Fruit fly (Drosophila melanogaster): ENCODE results near the gene Pdk1.

The Pdk1 gene

DNA sequence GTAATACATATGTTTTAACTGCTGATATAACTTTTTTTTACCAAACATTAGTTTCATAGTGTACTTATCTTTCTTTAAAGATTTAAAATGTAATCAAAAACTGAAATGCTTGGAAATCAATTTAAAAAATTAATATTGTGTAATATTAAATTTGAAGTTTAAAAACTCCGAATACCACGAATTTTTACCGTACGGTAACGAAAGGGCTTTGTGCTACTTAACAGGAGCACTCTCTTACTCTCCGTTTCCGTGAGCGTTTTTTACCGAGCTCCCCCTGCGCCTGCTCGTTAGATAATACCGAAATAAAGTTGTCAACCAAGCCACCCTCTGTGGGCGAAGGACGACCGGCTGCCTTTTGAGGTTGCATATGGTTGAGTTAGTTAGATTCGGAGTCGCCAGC lies 23.2 kb downstream of the Pdk1 start, which contains the start of the genes Dic61B and p130CAS:
TSS of gene Dic61B (minus strand) at position 101 of the 400 bp plus-strand sequence.
TSS of gene p130CAS (plus strand) at position 396 of the 400 bp plus-strand sequence.
- TF ChIP-seq noc (tag; optimal IDR thresholded peaks at IDR 0.05), result no peak

DNA sequence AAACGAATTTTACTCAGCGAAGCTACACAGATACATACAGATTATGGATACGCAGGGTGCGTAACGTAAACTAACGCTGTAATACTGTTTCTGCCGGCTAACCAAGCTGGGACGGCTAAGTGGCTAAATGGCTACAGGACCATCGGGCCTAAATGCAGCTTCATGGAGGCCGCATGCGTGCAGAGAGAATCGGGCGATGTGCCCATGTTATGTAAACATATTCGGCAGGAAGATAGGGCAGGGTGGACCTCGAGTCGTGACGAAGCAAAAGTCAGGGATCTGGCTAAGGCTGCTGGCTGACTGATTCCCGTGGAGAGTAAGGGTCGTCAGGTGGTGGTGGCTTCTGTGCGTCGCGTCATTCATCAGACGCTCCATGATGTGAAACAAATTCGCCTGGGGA lies 24.4 kb downstream of the Pdk1 start:
- TF ChIP-seq noc (tag; optimal IDR thresholded peaks at IDR 0.05), result no peak

DNA sequence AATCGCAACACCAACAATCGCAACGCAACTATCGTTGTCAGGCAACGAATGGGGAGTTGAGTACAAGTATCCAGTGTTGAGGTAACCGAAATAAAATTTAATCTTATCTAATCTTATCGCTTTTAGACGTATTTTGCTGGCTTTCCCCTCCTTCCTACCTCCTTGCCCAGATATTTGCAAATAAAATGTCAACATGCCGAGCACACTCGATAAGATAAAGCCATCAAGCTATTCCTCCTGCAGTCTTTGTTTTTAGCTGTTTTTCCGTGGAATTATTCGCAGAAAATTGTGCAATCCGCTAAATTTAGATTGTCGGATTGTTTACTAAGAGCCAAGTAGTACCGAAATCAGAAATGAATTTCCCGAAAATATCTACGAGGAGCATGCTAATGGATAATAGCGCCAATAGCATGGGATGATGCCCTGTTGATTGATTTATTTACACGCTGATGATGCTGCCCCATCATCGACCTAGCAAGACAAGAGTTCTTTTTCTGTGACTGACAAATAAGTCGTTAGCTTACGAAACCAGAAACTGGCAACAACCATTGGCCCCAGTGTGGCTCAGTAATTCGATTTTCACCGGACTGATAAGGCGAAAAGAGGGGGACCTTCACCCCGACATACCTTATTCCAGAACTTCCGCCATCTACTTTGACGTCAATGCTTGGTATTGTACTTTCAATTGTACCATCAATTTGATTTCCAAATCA lies 27.5 kb downstream of the Pdk1 start:
- peak; percentile 70 for TF ChIP-seq noc (tag; optimal IDR thresholded peaks at IDR 0.05)

DNA sequence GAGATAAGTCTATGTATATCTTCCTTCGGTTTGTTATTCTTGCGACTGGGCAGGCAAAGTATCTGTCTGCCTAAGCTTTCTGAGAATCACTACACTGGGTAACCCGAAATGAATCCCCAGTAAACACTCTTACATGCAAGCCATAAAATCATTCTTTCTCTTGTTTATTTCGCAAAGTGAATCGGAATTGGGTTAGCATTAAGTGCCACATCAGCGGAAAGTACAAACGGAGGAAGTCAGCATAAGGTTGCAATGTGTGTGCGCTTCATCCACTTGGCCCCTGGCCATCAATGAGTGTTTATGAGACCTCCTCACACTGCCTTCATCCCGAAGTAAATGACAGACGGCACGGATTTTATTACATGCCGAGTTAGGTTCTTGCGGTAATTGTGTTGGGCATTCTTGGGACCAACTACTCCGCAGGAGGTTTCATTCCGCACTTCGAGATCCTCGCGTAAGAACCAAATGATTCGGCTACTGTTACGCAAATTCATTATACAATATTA lies 28.5 kb downstream of the Pdk1 start:
- TF ChIP-seq noc (tag; optimal IDR thresholded peaks at IDR 0.05), result no peak

dm6 chr3L:159406-160084 lies 30.3 kb downstream of the Pdk1 start:
- TF ChIP-seq noc (tag; optimal IDR thresholded peaks at IDR 0.05), result no peak

- peak; percentile 32 for TF ChIP-seq noc (tag; optimal IDR thresholded peaks at IDR 0.05)
Observed at dm6 chr3L:160446-161094, 31.3 kb downstream of the Pdk1 start.

DNA sequence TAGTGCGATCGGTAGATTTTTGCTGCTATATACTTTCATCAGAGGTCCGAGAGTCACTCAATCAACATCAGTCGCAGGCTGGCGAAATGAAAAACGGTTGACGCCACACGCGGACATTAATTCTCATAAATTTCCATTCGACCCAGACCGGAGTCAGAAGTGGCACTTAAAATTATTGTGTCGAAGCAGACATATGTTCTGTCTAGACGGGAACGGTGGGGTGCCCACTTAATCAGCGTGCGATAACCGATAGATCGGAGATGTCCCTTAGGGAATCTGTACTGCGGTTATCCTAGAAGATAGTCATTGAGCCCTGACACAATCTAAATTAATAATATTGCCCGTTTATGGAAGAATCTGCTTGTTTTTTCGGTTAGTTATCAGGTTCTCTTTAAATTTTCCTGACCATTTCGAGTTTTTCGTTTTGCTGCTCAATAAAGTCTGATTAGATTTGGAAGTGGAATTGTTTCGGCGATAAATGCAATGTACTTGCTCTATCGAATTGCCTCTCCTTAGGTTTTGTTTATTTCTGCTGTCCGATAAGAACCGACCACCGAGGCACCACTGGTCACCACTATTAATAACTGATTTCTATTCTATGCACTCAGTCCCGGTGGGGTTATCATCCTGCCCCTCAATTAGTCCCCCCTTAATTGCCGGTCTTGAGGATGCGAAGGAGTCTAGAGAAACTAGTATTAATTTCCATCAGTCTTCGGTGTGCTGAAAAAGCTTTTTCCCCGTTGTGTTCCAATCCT lies 32.8 kb downstream of the Pdk1 start:
- TF ChIP-seq noc (tag; optimal IDR thresholded peaks at IDR 0.05), result no peak

dm6 chr3L:165981-166788 lies 36.9 kb downstream of the Pdk1 start:
- TF ChIP-seq noc (tag; optimal IDR thresholded peaks at IDR 0.05), result no peak

DNA sequence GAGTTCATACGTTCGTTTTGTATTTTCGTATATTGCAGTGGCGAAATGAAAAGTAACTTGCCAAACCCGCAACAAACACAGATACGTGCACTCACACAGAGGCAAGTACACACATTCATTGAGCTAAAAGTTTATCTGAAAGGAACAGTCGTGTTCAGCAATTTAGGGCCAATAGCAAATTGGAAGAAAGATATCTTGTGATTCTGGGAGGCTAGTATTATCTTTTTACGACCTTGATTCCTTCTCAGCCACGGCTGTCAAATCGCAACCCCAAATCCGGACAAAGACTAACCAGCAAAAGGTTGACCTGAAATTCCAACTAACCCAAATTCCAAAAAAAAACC lies 37.5 kb downstream of the Pdk1 start:
- TF ChIP-seq noc (tag; optimal IDR thresholded peaks at IDR 0.05), result no peak

DNA sequence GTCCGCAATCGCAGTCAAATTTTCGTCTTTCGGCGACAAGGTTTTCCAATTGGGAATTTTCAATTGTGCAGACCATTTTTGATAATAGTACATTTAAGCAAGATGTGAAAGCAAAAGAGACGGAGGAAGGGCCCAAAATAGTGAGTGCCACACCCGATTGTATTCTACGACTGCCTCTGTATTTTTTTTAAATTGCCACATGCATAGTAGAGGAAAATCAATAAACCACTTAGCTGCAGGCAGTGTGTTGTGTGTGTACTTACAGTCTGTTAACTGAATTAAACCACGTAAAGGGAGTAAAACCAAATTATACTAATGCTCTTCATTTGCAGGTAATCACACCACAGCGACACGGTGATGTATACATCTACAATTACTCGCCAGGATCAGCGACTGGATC lies 42.5 kb downstream of the Pdk1 start:
- no peak for TF ChIP-seq noc (tag; optimal IDR thresholded peaks at IDR 0.05)

dm6 chr3L:174501-174900 lies 45.3 kb downstream of the Pdk1 start:
- no peak for TF ChIP-seq noc (tag; optimal IDR thresholded peaks at IDR 0.05)

- TF ChIP-seq noc (tag; optimal IDR thresholded peaks at IDR 0.05), result peak; percentile 10
Observed at dm6 chr3L:175949-176348, 46.7 kb downstream of the Pdk1 start, which contains the start of gene CG7049. TSS of gene CG7049 (minus strand) at chr3L:176228.

DNA sequence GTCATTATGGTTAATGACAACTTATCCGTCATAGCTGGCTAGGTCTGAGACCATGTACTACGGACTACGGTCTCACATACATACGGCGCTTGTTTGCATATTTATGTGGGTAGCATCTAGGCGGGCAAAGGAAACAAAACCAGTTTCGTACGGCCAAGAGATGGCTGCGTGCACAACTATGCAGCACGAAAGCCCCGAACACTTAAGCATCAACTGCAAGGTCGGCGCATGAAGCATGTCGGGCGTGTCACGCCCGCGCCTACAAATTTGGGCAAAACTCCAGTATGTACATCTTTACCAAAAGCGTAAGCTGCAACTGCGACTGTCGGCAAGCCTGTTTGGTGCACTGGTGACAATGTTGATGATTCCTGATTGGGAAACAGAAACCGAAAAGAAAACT lies 48.7 kb downstream of the Pdk1 start:
- no peak for TF ChIP-seq noc (tag; optimal IDR thresholded peaks at IDR 0.05)

DNA sequence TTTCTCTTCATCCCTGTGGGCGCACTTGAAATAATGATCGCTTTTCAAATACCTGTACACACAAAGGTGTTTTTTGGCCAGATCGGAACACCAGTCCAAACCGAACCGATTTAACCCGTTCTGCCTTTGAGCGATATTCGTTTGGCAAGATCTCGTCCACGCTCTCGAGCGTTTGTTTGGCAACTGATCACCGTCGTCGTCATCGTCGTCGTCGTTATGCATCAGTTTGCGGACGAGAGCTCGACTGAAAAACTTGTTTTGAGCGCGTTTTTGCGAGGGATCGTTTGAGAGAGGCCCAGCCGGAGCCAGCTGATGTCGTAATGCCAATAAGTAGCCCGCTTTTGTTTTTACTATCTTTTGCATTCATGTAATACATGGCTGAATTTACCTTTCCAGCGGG lies 49.2 kb downstream of the Pdk1 start:
- no peak for TF ChIP-seq noc (tag; optimal IDR thresholded peaks at IDR 0.05)

DNA sequence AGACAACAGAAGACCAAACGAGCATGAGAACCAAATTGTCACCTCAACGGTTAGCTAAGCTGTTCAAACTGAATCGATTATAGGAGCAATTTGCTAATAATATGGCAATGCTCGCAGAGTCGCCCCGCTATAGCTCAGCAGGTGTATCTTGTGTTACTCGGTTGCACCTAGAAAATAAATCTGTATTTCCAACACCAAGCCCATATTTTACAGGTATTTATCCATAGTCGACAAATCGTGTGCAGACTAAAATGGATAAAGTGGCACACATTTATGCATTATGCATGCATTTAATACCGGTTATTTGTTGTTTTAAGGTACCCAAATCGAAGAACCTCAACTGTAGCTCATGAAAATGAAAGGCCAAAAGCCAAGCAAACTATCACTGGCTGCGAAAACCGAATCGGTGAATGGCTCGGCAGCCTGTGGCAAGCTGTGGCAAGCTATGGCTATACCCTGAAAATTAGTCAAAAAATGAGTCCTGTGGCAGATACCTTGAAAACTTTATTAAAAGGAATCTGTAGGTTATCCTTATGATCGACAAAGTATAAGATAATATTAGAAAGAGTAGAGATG lies 49.8 kb downstream of the Pdk1 start, which contains the start of gene Vdup1:
TSS of gene Vdup1 (minus strand) at position 51 of the 576 bp plus-strand sequence.
- no peak for TF ChIP-seq noc (tag; optimal IDR thresholded peaks at IDR 0.05)
